Worm (Caenorhabditis elegans): Measurements from ENCODE around the gene srw-98.

srw-98 gene

DNA sequence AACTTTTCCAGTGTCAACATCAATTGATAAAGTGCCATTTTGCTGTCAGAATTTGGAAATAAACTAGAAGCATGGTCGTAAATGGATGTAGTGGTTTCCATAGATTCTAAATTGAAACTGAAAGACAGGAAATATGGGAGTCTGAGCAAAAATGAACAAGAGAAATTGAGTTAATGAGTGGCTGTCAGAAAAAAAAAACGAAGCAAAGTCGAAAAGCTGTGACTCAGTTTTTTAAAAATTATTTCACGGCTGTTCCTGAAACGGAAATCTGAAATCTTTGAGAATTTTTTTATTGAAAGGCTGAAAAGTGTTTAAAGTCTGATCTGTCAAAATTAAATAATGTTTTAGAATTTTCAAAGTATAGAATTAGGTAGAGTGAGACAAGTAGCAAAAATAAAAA lies at the start of gene srw-98:
srw-98 (minus strand) TSS at position 101 of the 400 bp plus-strand sequence.
- TF ChIP-seq tbx-37 (GFP tag; conservative IDR thresholded peaks at IDR 0.05), result no peak
- TF ChIP-seq hmg-4 (GFP tag; optimal IDR thresholded peaks at IDR 0.05), result no peak
- no peak for TF ChIP-seq flt-1 (GFP tag; IDR thresholded peaks at IDR 0.05)
- no peak for TF ChIP-seq pes-1 (GFP tag; IDR thresholded peaks at IDR 0.05)
- no peak for TF ChIP-seq scrt-1 (GFP tag; IDR thresholded peaks at IDR 0.05)
- TF ChIP-seq ceh-36 (tag; optimal IDR thresholded peaks at IDR 0.05), result no peak

DNA sequence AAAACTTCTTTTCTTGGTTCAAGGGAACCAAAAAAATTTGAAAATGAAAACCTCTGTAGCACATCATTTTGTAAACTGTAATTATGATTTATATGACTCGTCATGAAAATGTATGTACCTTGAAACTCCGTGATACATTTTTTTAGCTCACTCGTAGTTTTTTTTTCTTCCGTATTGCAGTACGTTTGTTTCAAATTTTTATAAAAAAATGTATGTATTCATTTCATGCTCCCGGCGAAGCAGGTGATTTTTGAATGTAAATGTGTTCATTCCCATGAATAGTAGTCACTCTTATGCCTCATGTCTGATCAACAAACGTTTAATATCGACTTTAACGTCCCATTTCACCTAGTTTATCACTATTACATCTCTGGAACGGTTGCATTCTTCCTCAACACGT lies 47.2 kb upstream of the srw-98 start, which contains the start of gene sri-27:
sri-27 (plus strand) TSS at position 301 of the 400 bp plus-strand sequence.
- TF ChIP-seq tra-4 (tag; optimal IDR thresholded peaks at IDR 0.05) (no peak), flt-1 (GFP tag; IDR thresholded peaks at IDR 0.05) (no peak), ama-1 (optimal IDR thresholded peaks at IDR 0.05) (no peak), scrt-1 (GFP tag; IDR thresholded peaks at IDR 0.05) (no peak), sea-1 (GFP tag; conservative IDR thresholded peaks at IDR 0.05) (no peak), aly-1 (tag; optimal IDR thresholded peaks at IDR 0.05) (no peak), F13C5.2 (tag; optimal IDR thresholded peaks at IDR 0.05) (no peak)

- no peak for TF ChIP-seq ceh-36 (tag; optimal IDR thresholded peaks at IDR 0.05)
- TF ChIP-seq hmg-4 (GFP tag; optimal IDR thresholded peaks at IDR 0.05), result no peak
- no peak for TF ChIP-seq F13C5.2 (tag; optimal IDR thresholded peaks at IDR 0.05)
- TF ChIP-seq pes-1 (GFP tag; IDR thresholded peaks at IDR 0.05), result no peak
- TF ChIP-seq hnd-1 (tag; optimal IDR thresholded peaks at IDR 0.05), result no peak
- TF ChIP-seq B0310.2 (tag; optimal IDR thresholded peaks at IDR 0.05), result no peak
- no peak for TF ChIP-seq aly-1 (tag; optimal IDR thresholded peaks at IDR 0.05)
Measured at ce11 chrV:1721966-1722365, 43.8 kb upstream of the srw-98 start, which contains the start of gene srw-101. Gene srw-101 (plus strand): TSS chrV:1722266.

DNA sequence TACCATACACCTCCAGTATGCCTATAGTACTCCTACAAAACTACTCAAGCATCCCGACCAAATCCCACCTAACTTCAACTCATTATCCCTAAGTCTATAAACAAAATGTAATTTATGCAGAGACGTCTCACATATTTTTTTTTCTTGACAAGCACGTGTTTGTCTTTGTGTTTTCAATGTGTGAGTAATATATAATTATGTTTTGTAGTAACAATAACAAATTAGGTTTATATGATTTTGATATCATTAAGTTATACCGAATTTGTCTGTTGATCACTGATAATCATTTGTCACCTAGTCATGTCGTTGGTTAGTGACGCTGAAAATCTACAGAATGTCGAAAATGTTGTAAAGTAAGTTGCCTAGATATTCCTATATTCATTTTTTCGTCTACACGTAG lies 41.8 kb upstream of the srw-98 start, which contains the start of gene srw-102:
srw-102 (plus strand) TSS at position 301 of the 400 bp plus-strand sequence.
- TF ChIP-seq tra-4 (tag; optimal IDR thresholded peaks at IDR 0.05) (no peak), tbx-37 (GFP tag; conservative IDR thresholded peaks at IDR 0.05) (no peak), tbx-11 (GFP tag; IDR thresholded peaks at IDR 0.05) (no peak), pes-1 (GFP tag; IDR thresholded peaks at IDR 0.05) (no peak), F13C5.2 (tag; optimal IDR thresholded peaks at IDR 0.05) (no peak), hnd-1 (tag; optimal IDR thresholded peaks at IDR 0.05) (no peak), flt-1 (GFP tag; IDR thresholded peaks at IDR 0.05) (no peak), ceh-36 (tag; optimal IDR thresholded peaks at IDR 0.05) (no peak), B0310.2 (tag; optimal IDR thresholded peaks at IDR 0.05) (no peak), aly-1 (tag; optimal IDR thresholded peaks at IDR 0.05) (no peak), ceh-13 (GFP tag; optimal IDR thresholded peaks at IDR 0.05) (no peak)

- TF ChIP-seq hnd-1 (tag; optimal IDR thresholded peaks at IDR 0.05) (no peak), tbx-37 (GFP tag; conservative IDR thresholded peaks at IDR 0.05) (no peak), ceh-13 (GFP tag; optimal IDR thresholded peaks at IDR 0.05) (no peak), pes-1 (GFP tag; IDR thresholded peaks at IDR 0.05) (no peak), sea-1 (GFP tag; conservative IDR thresholded peaks at IDR 0.05) (no peak), ets-7 (tag; optimal IDR thresholded peaks at IDR 0.05) (no peak), ceh-36 (tag; optimal IDR thresholded peaks at IDR 0.05) (no peak), hmbx-1 (tag; optimal IDR thresholded peaks at IDR 0.05) (no peak), aly-1 (tag; optimal IDR thresholded peaks at IDR 0.05) (no peak), tbx-11 (GFP tag; IDR thresholded peaks at IDR 0.05) (no peak), tra-4 (tag; optimal IDR thresholded peaks at IDR 0.05) (no peak), hmg-4 (GFP tag; optimal IDR thresholded peaks at IDR 0.05) (no peak), scrt-1 (GFP tag; IDR thresholded peaks at IDR 0.05) (no peak), B0310.2 (tag; optimal IDR thresholded peaks at IDR 0.05) (no peak), flt-1 (GFP tag; IDR thresholded peaks at IDR 0.05) (no peak), F13C5.2 (tag; optimal IDR thresholded peaks at IDR 0.05) (no peak), ama-1 (optimal IDR thresholded peaks at IDR 0.05) (no peak)
Measured at ce11 chrV:1718232-1718631, 40.1 kb upstream of the srw-98 start.

DNA sequence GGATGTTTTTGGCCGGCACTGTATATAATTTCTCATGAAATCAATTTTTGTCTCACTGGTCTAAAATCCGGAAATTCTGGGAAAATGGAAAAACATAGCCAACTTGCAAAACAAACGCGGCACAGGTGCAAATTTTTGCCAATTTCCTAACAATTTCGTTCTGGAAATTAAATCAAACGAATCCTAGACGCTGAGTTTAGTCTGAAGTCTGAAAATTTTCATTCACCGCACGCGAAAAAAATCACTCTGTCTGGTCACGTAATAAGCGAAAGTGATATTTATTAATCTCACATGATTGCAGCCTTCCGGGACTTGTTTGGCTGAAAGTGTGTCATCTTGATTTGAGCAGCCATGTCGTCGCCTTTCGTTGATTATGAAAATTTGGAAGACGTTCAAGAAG lies 38.8 kb upstream of the srw-98 start, which contains the start of gene srw-103:
srw-103 (plus strand) TSS at position 301 of the 400 bp plus-strand sequence.
- TF ChIP-seq pes-1 (GFP tag; IDR thresholded peaks at IDR 0.05) (no peak), hnd-1 (tag; optimal IDR thresholded peaks at IDR 0.05) (no peak), sea-1 (GFP tag; conservative IDR thresholded peaks at IDR 0.05) (no peak), hmg-4 (GFP tag; optimal IDR thresholded peaks at IDR 0.05) (no peak), ceh-13 (GFP tag; optimal IDR thresholded peaks at IDR 0.05) (no peak), ama-1 (optimal IDR thresholded peaks at IDR 0.05) (no peak), hmbx-1 (tag; optimal IDR thresholded peaks at IDR 0.05) (no peak), tbx-11 (GFP tag; IDR thresholded peaks at IDR 0.05) (no peak), flt-1 (GFP tag; IDR thresholded peaks at IDR 0.05) (no peak), aly-1 (tag; optimal IDR thresholded peaks at IDR 0.05) (no peak), F13C5.2 (tag; optimal IDR thresholded peaks at IDR 0.05) (no peak), B0310.2 (tag; optimal IDR thresholded peaks at IDR 0.05) (no peak), tbx-37 (GFP tag; conservative IDR thresholded peaks at IDR 0.05) (no peak), scrt-1 (GFP tag; IDR thresholded peaks at IDR 0.05) (no peak), tra-4 (tag; optimal IDR thresholded peaks at IDR 0.05) (no peak), ets-7 (tag; optimal IDR thresholded peaks at IDR 0.05) (no peak), ceh-36 (tag; optimal IDR thresholded peaks at IDR 0.05) (no peak)

DNA sequence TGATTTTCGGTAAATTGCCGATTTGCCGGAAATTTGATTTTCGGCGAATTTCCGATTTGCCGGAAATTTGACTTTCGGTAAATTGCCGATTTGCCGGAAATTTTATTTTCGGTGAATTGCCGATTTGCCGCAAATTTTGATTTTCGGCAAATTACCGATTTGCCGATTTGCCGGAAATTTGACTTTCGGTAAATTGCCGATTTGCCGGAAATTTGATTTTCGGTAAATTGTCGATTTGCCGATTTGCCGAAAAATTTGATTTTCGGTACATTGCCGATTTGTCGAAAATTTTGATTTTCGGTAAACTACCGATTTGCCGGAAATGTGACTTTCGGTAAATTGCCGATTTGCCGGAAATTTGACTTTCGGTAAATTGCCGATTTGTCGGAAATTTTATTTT lies 35.6 kb upstream of the srw-98 start:
- TF ChIP-seq sea-1 (GFP tag; conservative IDR thresholded peaks at IDR 0.05), result peak; percentile 88
- TF ChIP-seq tbx-11 (GFP tag; IDR thresholded peaks at IDR 0.05), result peak; percentile 71; the same call in 1 of the 2 replicates
- TF ChIP-seq scrt-1 (GFP tag; IDR thresholded peaks at IDR 0.05), result peak; percentile 68

- TF ChIP-seq aly-1 (tag; optimal IDR thresholded peaks at IDR 0.05), result no peak
- TF ChIP-seq tbx-11 (GFP tag; IDR thresholded peaks at IDR 0.05), result no peak
- TF ChIP-seq ama-1 (optimal IDR thresholded peaks at IDR 0.05), result no peak
- no peak for TF ChIP-seq scrt-1 (GFP tag; IDR thresholded peaks at IDR 0.05)
- no peak for TF ChIP-seq hnd-1 (tag; optimal IDR thresholded peaks at IDR 0.05)
- TF ChIP-seq tbx-37 (GFP tag; conservative IDR thresholded peaks at IDR 0.05), result no peak
- TF ChIP-seq flt-1 (GFP tag; IDR thresholded peaks at IDR 0.05), result no peak
- TF ChIP-seq B0310.2 (tag; optimal IDR thresholded peaks at IDR 0.05), result no peak
- no peak for TF ChIP-seq hmg-4 (GFP tag; optimal IDR thresholded peaks at IDR 0.05)
- no peak for TF ChIP-seq sea-1 (GFP tag; conservative IDR thresholded peaks at IDR 0.05)
- TF ChIP-seq tra-4 (tag; optimal IDR thresholded peaks at IDR 0.05), result no peak
- no peak for TF ChIP-seq ceh-13 (GFP tag; optimal IDR thresholded peaks at IDR 0.05)
- no peak for TF ChIP-seq ets-7 (tag; optimal IDR thresholded peaks at IDR 0.05)
- TF ChIP-seq F13C5.2 (tag; optimal IDR thresholded peaks at IDR 0.05), result no peak
Measured at ce11 chrV:1710909-1711308, 32.8 kb upstream of the srw-98 start, which contains the start of gene srw-100. Gene srw-100 (plus strand): TSS chrV:1711209.

Data from whole organism, early embryonic.